Worm (Caenorhabditis elegans): ENCODE data around the gene W07G4.8.

The W07G4.8 gene

ce11 chrV:13006754-13007153, 42.6 kb downstream of the W07G4.8 start:
- TF ChIP-seq B0261.1 (tag; optimal IDR thresholded peaks at IDR 0.05) = no peak
- TF ChIP-seq madf-6 (GFP tag; IDR thresholded peaks at IDR 0.05) = peak; percentile 49; the same call in 1 of the 2 replicates
- TF ChIP-seq ZK185.1 (tag; optimal IDR thresholded peaks at IDR 0.05; ENCODE audit: poor library complexity, severe bottlenecking) = no peak
- no peak for TF ChIP-seq ceh-40 (GFP tag; IDR thresholded peaks at IDR 0.05)
- no peak for TF ChIP-seq sdz-38 (tag; optimal IDR thresholded peaks at IDR 0.05)
- no peak for TF ChIP-seq madf-10 (tag; optimal IDR thresholded peaks at IDR 0.05)
- no peak for TF ChIP-seq Y53F4B.3 (GFP tag; IDR thresholded peaks at IDR 0.05)
- TF ChIP-seq ceh-79 (tag; optimal IDR thresholded peaks at IDR 0.05) = no peak
- TF ChIP-seq egl-18 (GFP tag; IDR thresholded peaks at IDR 0.05) = no peak
- no peak for TF ChIP-seq K12H6.12 (tag; optimal IDR thresholded peaks at IDR 0.05)
- TF ChIP-seq akir-1 (GFP tag; optimal IDR thresholded peaks at IDR 0.05) = no peak
- no peak for TF ChIP-seq ztf-22 (GFP tag; optimal IDR thresholded peaks at IDR 0.05)
- TF ChIP-seq zfh-2 (GFP tag; conservative IDR thresholded peaks at IDR 0.05) = no peak
- TF ChIP-seq lag-1 (GFP tag; IDR thresholded peaks at IDR 0.05) = no peak
- TF ChIP-seq Y79H2A.3 (GFP tag; conservative IDR thresholded peaks at IDR 0.05) = no peak
- no peak for TF ChIP-seq mes-4 (tag; optimal IDR thresholded peaks at IDR 0.05)
- TF ChIP-seq madf-3 (GFP tag; IDR thresholded peaks at IDR 0.05) = 0 out of 2 replicates have a peak, but pooled peaks have one; percentile 2
- TF ChIP-seq lin-40 (tag; optimal IDR thresholded peaks at IDR 0.05) = no peak
- TF ChIP-seq mxl-1 (tag; optimal IDR thresholded peaks at IDR 0.05) = peak; percentile 20
- TF ChIP-seq atf-7 (tag; optimal IDR thresholded peaks at IDR 0.05) = no peak
- no peak for TF ChIP-seq fkh-3 (tag; optimal IDR thresholded peaks at IDR 0.05)
- TF ChIP-seq aptf-3 (GFP tag; IDR thresholded peaks at IDR 0.05) = no peak
- TF ChIP-seq dpl-1 (GFP tag; optimal IDR thresholded peaks at IDR 0.05) = no peak
- TF ChIP-seq xnd-1 (tag; optimal IDR thresholded peaks at IDR 0.05) = no peak
- no peak for TF ChIP-seq rpc-1 (optimal IDR thresholded peaks at IDR 0.05)
- TF ChIP-seq rpc-1 (tag; optimal IDR thresholded peaks at IDR 0.05) = no peak
- TF ChIP-seq lir-1 (GFP tag; conservative IDR thresholded peaks at IDR 0.05) = no peak
- no peak for TF ChIP-seq nhr-120 (GFP tag; IDR thresholded peaks at IDR 0.05)
- TF ChIP-seq B0035.1 (tag; optimal IDR thresholded peaks at IDR 0.05) = no peak
- no peak for TF ChIP-seq T26A5.8 (tag; optimal IDR thresholded peaks at IDR 0.05)
- no peak for TF ChIP-seq hlh-12 (tag; optimal IDR thresholded peaks at IDR 0.05)
- no peak for TF ChIP-seq snpc-1.1 (tag; optimal IDR thresholded peaks at IDR 0.05; ENCODE audit: insufficient read depth)
- TF ChIP-seq dpff-1 (tag; optimal IDR thresholded peaks at IDR 0.05) = no peak
- TF ChIP-seq tbx-9 (tag; optimal IDR thresholded peaks at IDR 0.05; ENCODE audit: borderline replicate concordance) = no peak
- TF ChIP-seq sea-2 (GFP tag; IDR thresholded peaks at IDR 0.05) = no peak
- 0 out of 2 replicates have a peak, but pooled peaks have one; percentile 7 for TF ChIP-seq F33H1.4 (GFP tag; IDR thresholded peaks at IDR 0.05)
- TF ChIP-seq ceh-100 (GFP tag; IDR thresholded peaks at IDR 0.05) = no peak
- TF ChIP-seq hmg-1.2 (GFP tag; IDR thresholded peaks at IDR 0.05) = 0 out of 2 replicates have a peak, but pooled peaks have one; percentile 14
- no peak for TF ChIP-seq nhr-27 (tag; optimal IDR thresholded peaks at IDR 0.05)
- TF ChIP-seq F49E8.2 (tag; optimal IDR thresholded peaks at IDR 0.05; ENCODE audit: insufficient read depth) = peak; percentile 72
- no peak for TF ChIP-seq somi-1 (GFP tag; optimal IDR thresholded peaks at IDR 0.05)
- TF ChIP-seq F39B2.1 (GFP tag; IDR thresholded peaks at IDR 0.05) = no peak
- TF ChIP-seq C06A6.2 (GFP tag; conservative IDR thresholded peaks at IDR 0.05) = no peak
- no peak for TF ChIP-seq mcd-1 (GFP tag; IDR thresholded peaks at IDR 0.05)
- TF ChIP-seq ztf-25 (GFP tag; IDR thresholded peaks at IDR 0.05) = no peak
- TF ChIP-seq bed-2 (GFP tag; IDR thresholded peaks at IDR 0.05) = no peak
- peak; percentile 51 for TF ChIP-seq athp-1 (tag; optimal IDR thresholded peaks at IDR 0.05)
- no peak for TF ChIP-seq ceh-91 (GFP tag; IDR thresholded peaks at IDR 0.05)
- no peak for TF ChIP-seq ets-4 (GFP tag; optimal IDR thresholded peaks at IDR 0.05)
- TF ChIP-seq cebp-2 (GFP tag; IDR thresholded peaks at IDR 0.05) = no peak
- no peak for TF ChIP-seq B0019.2 (GFP tag; conservative IDR thresholded peaks at IDR 0.05)

Data from whole organism, young adult.